Fruit fly (Drosophila melanogaster) whole organism, adult: ENCODE results near the gene CG16758.

Experiments
- CG11617 ChIP-seq: fragments of 200-800 bp; sonication (Bioruptor generic); optimal IDR thresholded peaks from 2 replicates; lab custom pipeline; 2017; ENCODE audit warnings: mild to moderate bottlenecking, missing biosample characterization, missing genetic modification reagents, missing genetic modification characterization
- CG14711 ChIP-seq: fragments of 200-800 bp; sonication (Bioruptor generic); optimal IDR thresholded peaks from 2 replicates; lab custom pipeline; 2018; ENCODE audit warnings: missing biosample characterization, mild to moderate bottlenecking, missing genetic modification characterization, moderate library complexity
- CG1620 ChIP-seq: fragments of 200-800 bp; sonication (Bioruptor generic); optimal IDR thresholded peaks from 2 replicates; lab custom pipeline; 2016; ENCODE audit warnings: missing biosample characterization, missing genetic modification characterization
- CG33017 ChIP-seq: fragments of 200-800 bp; sonication (Bioruptor generic); optimal IDR thresholded peaks from 2 replicates; lab custom pipeline; 2018; ENCODE audit warnings: missing biosample characterization, mild to moderate bottlenecking, missing genetic modification characterization, moderate library complexity
- CG5204 ChIP-seq: fragments of 200-800 bp; sonication (Bioruptor generic); optimal IDR thresholded peaks from 2 replicates; lab custom pipeline; 2016; ENCODE audit warnings: missing biosample characterization, missing genetic modification characterization
- CG7045 ChIP-seq: fragments of 200-800 bp; sonication (Bioruptor generic); optimal IDR thresholded peaks from 2 replicates; lab custom pipeline; 2017; ENCODE audit warnings: missing biosample characterization, mild to moderate bottlenecking, missing genetic modification characterization
- Hr96 ChIP-seq: fragments of 200-800 bp; sonication (Bioruptor generic); optimal IDR thresholded peaks from 2 replicates; lab custom pipeline; 2016; ENCODE audit warnings: missing biosample characterization, missing genetic modification characterization
- Mnt ChIP-seq: fragments of 200-800 bp; sonication (Bioruptor generic); optimal IDR thresholded peaks from 2 replicates; lab custom pipeline; 2016; ENCODE audit warnings: missing biosample characterization, mild to moderate bottlenecking, missing genetic modification characterization
- bab1 ChIP-seq: fragments of 200-800 bp; sonication (Bioruptor generic); optimal IDR thresholded peaks from 3 replicates; lab custom pipeline; 2019; ENCODE audit warnings: missing biosample characterization, mild to moderate bottlenecking, missing genetic modification characterization, moderate library complexity
- cnc ChIP-seq, 2 experiments: fragments of >200 bp; optimal IDR thresholded peaks; 2 replicates each; lab custom pipeline; 2017
- kay ChIP-seq: fragments of 200-800 bp; sonication (Bioruptor generic); peaks from one replicate; lab custom pipeline; 2016; ENCODE audit warnings: missing biosample characterization, missing genetic modification characterization, borderline replicate concordance
- ovo ChIP-seq: fragments of 200-800 bp; sonication (Bioruptor generic); optimal IDR thresholded peaks from 2 replicates; lab custom pipeline; 2016; ENCODE audit warnings: missing biosample characterization, missing genetic modification characterization
- pad ChIP-seq: fragments of 200-800 bp; sonication (Bioruptor generic); optimal IDR thresholded peaks from 3 replicates; lab custom pipeline; 2017; ENCODE audit warnings: missing biosample characterization, missing genetic modification characterization, mild to moderate bottlenecking, moderate library complexity, missing genetic modification reagents
- toe ChIP-seq: fragments of 200-800 bp; sonication (Bioruptor generic); optimal IDR thresholded peaks from 2 replicates; lab custom pipeline; 2016; ENCODE audit warnings: missing biosample characterization, missing genetic modification characterization

dm6 chr3L:2545913-2546312 is 42.5 kb upstream of the CG16758 start:
- no peak for TF ChIP-seq CG1620 (GFP tag; lab: Kevin White, UChicago)
- no peak for TF ChIP-seq Hr96 (GFP tag; lab: Kevin White, UChicago)
- no peak for TF ChIP-seq CG33017 (tag; lab: Kevin White, UChicago)
- TF ChIP-seq ovo: no peak
- TF ChIP-seq pad (GFP tag; lab: Kevin White, UChicago): no peak
- no peak for TF ChIP-seq CG5204 (GFP tag; lab: Kevin White, UChicago)
- no peak for TF ChIP-seq kay (GFP tag; lab: Kevin White, UChicago)
- no peak for TF ChIP-seq CG14711 (tag; lab: Kevin White, UChicago)
- no peak for TF ChIP-seq Mnt (GFP tag; lab: Kevin White, UChicago)
- TF ChIP-seq bab1 (GFP tag; lab: Kevin White, UChicago): no peak
- TF ChIP-seq CG7045 (GFP tag; lab: Kevin White, UChicago): no peak
- no peak for TF ChIP-seq cnc (optimal IDR thresholded peaks at IDR 0.05; lab: Kevin White, UChicago)
- TF ChIP-seq toe (GFP tag; lab: Kevin White, UChicago): no peak
- TF ChIP-seq CG11617 (GFP tag; lab: Kevin White, UChicago): no peak
